Worm (Caenorhabditis elegans): ENCODE results near the gene W06G6.17.

The W06G6.17 gene

ce11 chrV:16606313-16606712 lies 38.7 kb downstream of the W06G6.17 start, which contains the start of gene Y32B12C.1:
Gene Y32B12C.1 (plus strand): TSS chrV:16606613.
- TF ChIP-seq ceh-14 (tag; optimal IDR thresholded peaks at IDR 0.05) = no peak
- TF ChIP-seq unc-42 (tag; optimal IDR thresholded peaks at IDR 0.05) = no peak
- no peak for TF ChIP-seq ceh-19 (GFP tag; optimal IDR thresholded peaks at IDR 0.05)
- TF ChIP-seq odd-2 (tag; optimal IDR thresholded peaks at IDR 0.05) = no peak
- no peak for TF ChIP-seq ceh-18 (tag; optimal IDR thresholded peaks at IDR 0.05)

DNA sequence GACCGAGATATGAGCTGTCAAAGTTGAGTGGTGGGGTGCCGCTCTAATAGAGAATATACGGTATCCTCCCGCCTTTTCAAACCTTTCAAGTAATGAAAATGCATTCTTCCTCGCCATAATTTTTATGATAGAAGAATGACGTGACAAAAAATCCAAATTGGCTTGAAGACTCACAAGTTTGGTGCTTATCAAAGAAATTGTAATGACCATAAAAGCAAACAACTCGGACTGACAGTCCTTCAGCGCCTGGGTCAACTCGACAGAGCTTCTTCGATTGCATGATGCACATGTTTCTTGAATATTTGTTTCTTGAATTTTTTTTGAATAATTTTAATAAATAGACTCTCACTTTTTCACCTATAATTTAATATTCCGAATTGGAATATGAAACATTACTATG lies 39.6 kb downstream of the W06G6.17 start:
- no peak for TF ChIP-seq Y22D7AL.16 (tag; optimal IDR thresholded peaks at IDR 0.05)
- no peak for TF ChIP-seq gmeb-2 (tag; optimal IDR thresholded peaks at IDR 0.05)
- TF ChIP-seq nhr-232 (tag; optimal IDR thresholded peaks at IDR 0.05) = no peak
- no peak for TF ChIP-seq dmd-4 (tag; optimal IDR thresholded peaks at IDR 0.05; ENCODE audit: borderline replicate concordance)
- no peak for TF ChIP-seq ceh-31 (tag; optimal IDR thresholded peaks at IDR 0.05)
- TF ChIP-seq unc-42 (tag; optimal IDR thresholded peaks at IDR 0.05) = no peak
- TF ChIP-seq lin-11 (tag; optimal IDR thresholded peaks at IDR 0.05) = no peak
- no peak for TF ChIP-seq hlh-15 (tag; optimal IDR thresholded peaks at IDR 0.05)
- no peak for TF ChIP-seq ceh-30 (tag; optimal IDR thresholded peaks at IDR 0.05)
- no peak for TF ChIP-seq pqm-1 (tag; optimal IDR thresholded peaks at IDR 0.05)
- TF ChIP-seq nhr-11 (tag; optimal IDR thresholded peaks at IDR 0.05) = no peak

DNA sequence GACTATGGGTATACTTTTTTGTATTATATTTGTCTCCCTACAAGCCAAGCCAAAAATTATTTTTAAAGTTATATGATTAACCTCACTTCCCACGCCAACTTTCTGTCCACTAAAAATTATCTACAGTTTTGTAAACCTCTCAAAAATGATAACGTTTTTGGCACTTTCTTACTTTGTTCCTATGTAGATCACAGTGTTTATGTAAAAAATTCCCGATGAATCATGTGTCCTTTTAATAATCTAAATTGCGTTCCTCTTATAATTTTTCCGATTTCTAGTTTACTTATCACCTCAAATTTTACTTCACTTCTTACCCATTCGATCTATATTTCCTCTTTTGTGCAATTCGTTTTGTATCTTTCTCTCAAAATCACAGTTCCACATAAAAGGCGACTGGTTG lies 40.8 kb downstream of the W06G6.17 start:
- TF ChIP-seq fkh-10 (GFP tag; optimal IDR thresholded peaks at IDR 0.05) = no peak
- TF ChIP-seq K09A11.1 (tag; optimal IDR thresholded peaks at IDR 0.05; ENCODE audit: insufficient read depth) = no peak
- TF ChIP-seq unc-42 (tag; optimal IDR thresholded peaks at IDR 0.05) = no peak
- no peak for TF ChIP-seq madf-2 (tag; optimal IDR thresholded peaks at IDR 0.05)
- no peak for TF ChIP-seq pros-1 (tag; optimal IDR thresholded peaks at IDR 0.05)
- TF ChIP-seq ama-1 (optimal IDR thresholded peaks at IDR 0.05) = no peak
- TF ChIP-seq ceh-45 (GFP tag; IDR thresholded peaks at IDR 0.05) = no peak
- no peak for TF ChIP-seq hlh-8 (tag; optimal IDR thresholded peaks at IDR 0.05)
- TF ChIP-seq dve-1 (tag; optimal IDR thresholded peaks at IDR 0.05) = no peak
- no peak for TF ChIP-seq ceh-18 (tag; optimal IDR thresholded peaks at IDR 0.05)
- no peak for TF ChIP-seq sox-2 (GFP tag; IDR thresholded peaks at IDR 0.05)
- no peak for TF ChIP-seq gmeb-2 (tag; optimal IDR thresholded peaks at IDR 0.05)
- TF ChIP-seq K02D7.2 (tag; optimal IDR thresholded peaks at IDR 0.05) = no peak
- no peak for TF ChIP-seq nfya-1 (tag; optimal IDR thresholded peaks at IDR 0.05)
- TF ChIP-seq lin-11 (tag; optimal IDR thresholded peaks at IDR 0.05) = no peak

- no peak for TF ChIP-seq Y22D7AL.16 (tag; optimal IDR thresholded peaks at IDR 0.05)
- no peak for TF ChIP-seq ceh-30 (tag; optimal IDR thresholded peaks at IDR 0.05)
- TF ChIP-seq elt-2 (tag; optimal IDR thresholded peaks at IDR 0.05) = no peak
- TF ChIP-seq sox-4 (tag; optimal IDR thresholded peaks at IDR 0.05) = no peak
- TF ChIP-seq unc-42 (tag; optimal IDR thresholded peaks at IDR 0.05) = no peak
- no peak for TF ChIP-seq elt-4 (tag; optimal IDR thresholded peaks at IDR 0.05)
- no peak for TF ChIP-seq ceh-24 (tag; optimal IDR thresholded peaks at IDR 0.05)
- TF ChIP-seq pag-3 (tag; optimal IDR thresholded peaks at IDR 0.05; ENCODE audit: borderline replicate concordance) = no peak
- no peak for TF ChIP-seq unc-86 (tag; optimal IDR thresholded peaks at IDR 0.05)
- TF ChIP-seq ttx-3 (tag; optimal IDR thresholded peaks at IDR 0.05) = no peak
- no peak for TF ChIP-seq sox-2 (GFP tag; IDR thresholded peaks at IDR 0.05)
- TF ChIP-seq fax-1 (tag; optimal IDR thresholded peaks at IDR 0.05) = no peak
- no peak for TF ChIP-seq madf-2 (tag; optimal IDR thresholded peaks at IDR 0.05)
- no peak for TF ChIP-seq ceh-6 (GFP tag; optimal IDR thresholded peaks at IDR 0.05)
- no peak for TF ChIP-seq fkh-10 (GFP tag; optimal IDR thresholded peaks at IDR 0.05)
- no peak for TF ChIP-seq syd-9 (tag; optimal IDR thresholded peaks at IDR 0.05)
- TF ChIP-seq mec-3 (tag; optimal IDR thresholded peaks at IDR 0.05; ENCODE audit: borderline replicate concordance) = no peak
- no peak for TF ChIP-seq hlh-8 (tag; optimal IDR thresholded peaks at IDR 0.05)
- TF ChIP-seq ama-1 (optimal IDR thresholded peaks at IDR 0.05) = no peak
Measured at ce11 chrV:16603102-16603501, 41.9 kb downstream of the W06G6.17 start, which contains the start of gene T03E6.8. Gene T03E6.8 (minus strand): TSS chrV:16603202.

All from whole organism, late embryonic.